Worm (Caenorhabditis elegans): ENCODE data around the gene her-1.

The her-1 gene

DNA sequence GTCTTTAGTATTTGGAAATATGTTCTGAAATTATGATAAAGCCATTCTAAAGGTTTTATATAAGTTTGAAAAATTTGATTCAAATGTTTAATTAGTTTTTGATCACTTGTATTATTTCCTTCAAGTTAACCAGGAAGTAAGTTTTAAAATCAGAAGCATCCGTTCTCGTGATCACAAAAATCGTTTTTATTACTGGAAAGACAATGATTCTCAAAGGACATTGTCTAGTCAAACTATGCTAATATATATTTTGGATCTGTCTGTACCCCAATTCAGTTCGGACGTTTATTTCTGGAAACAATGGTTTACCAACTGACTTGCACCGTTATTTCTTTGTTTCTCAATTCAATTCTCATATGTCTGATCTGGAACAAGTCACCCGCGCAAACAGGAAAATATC is 19.6 kb downstream of the her-1 start, which contains the start of gene str-188:
TSS of gene str-188 (plus strand) at position 301 of the 400 bp plus-strand sequence.
- TF ChIP-seq aly-1 (tag; optimal IDR thresholded peaks at IDR 0.05) (no peak), flt-1 (GFP tag; IDR thresholded peaks at IDR 0.05) (no peak), pes-1 (GFP tag; IDR thresholded peaks at IDR 0.05) (no peak), ama-1 (optimal IDR thresholded peaks at IDR 0.05) (no peak), tbx-37 (GFP tag; conservative IDR thresholded peaks at IDR 0.05) (no peak), scrt-1 (GFP tag; IDR thresholded peaks at IDR 0.05) (no peak), B0310.2 (tag; optimal IDR thresholded peaks at IDR 0.05) (no peak), sea-1 (GFP tag; conservative IDR thresholded peaks at IDR 0.05) (no peak), ceh-13 (GFP tag; optimal IDR thresholded peaks at IDR 0.05) (no peak), F13C5.2 (tag; optimal IDR thresholded peaks at IDR 0.05) (no peak), ceh-36 (tag; optimal IDR thresholded peaks at IDR 0.05) (no peak), ets-7 (tag; optimal IDR thresholded peaks at IDR 0.05) (no peak), tra-4 (tag; optimal IDR thresholded peaks at IDR 0.05) (no peak), hnd-1 (tag; optimal IDR thresholded peaks at IDR 0.05) (no peak), hmbx-1 (tag; optimal IDR thresholded peaks at IDR 0.05) (no peak), hmg-4 (GFP tag; optimal IDR thresholded peaks at IDR 0.05) (no peak), tbx-11 (GFP tag; IDR thresholded peaks at IDR 0.05) (no peak)

DNA sequence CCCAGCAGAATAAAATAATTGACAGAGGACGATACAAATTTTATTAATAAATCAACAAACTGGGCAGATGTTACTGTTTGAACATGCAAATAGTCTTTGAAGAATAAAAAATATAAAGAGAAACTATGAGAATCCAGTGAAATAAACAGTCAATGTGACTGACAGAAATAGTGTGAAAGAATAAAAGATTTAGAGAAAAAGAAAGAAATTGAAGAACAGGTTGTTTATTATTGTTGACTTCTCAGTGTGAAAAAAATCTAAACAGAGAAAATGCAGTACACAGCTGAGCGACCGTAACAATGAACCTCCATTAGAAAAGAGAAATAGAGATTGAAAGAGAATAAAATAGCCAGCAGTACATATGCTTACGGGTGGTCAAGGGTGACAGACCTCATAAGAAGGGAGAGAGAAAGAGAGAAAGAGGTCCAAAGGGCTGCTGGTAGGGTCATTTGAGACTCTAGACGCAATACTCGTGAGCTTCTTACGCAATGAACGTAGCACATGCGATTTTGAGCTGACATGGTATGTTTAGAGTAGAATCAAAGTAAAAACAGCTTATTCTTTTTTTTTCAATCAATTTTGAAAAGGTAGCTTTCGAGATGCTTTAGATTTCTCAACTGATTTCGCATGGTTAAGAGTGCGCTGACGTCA is 27.3 kb downstream of the her-1 start, which contains the start of gene slcr-46.3:
TSS of gene slcr-46.3 (minus strand) at position 86 of the 651 bp plus-strand sequence.
- no peak for TF ChIP-seq F13C5.2 (tag; optimal IDR thresholded peaks at IDR 0.05)
- TF ChIP-seq tra-4 (tag; optimal IDR thresholded peaks at IDR 0.05), result no peak

DNA sequence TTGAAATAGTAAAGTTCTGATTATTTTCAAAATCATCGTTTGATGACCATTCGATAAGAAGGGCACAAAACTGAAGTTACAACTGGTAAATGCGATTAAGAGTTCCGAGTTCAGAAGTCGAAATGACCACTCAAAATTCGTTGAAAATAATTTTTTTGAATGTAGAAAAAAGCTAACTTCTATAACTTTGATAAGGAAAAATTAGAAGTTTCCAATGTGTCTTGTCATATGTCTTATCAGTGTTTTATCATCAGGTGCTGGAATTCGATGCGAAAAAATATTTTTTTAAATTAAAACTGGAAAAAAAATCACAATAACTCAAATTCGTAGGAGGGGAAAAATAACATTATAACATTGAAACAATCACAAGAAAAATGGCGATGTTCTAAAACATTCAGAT is 28.9 kb downstream of the her-1 start:
- no peak for TF ChIP-seq ama-1 (optimal IDR thresholded peaks at IDR 0.05)
- TF ChIP-seq tbx-11 (GFP tag; IDR thresholded peaks at IDR 0.05), result no peak
- TF ChIP-seq F13C5.2 (tag; optimal IDR thresholded peaks at IDR 0.05), result no peak
- no peak for TF ChIP-seq B0310.2 (tag; optimal IDR thresholded peaks at IDR 0.05)
- TF ChIP-seq aly-1 (tag; optimal IDR thresholded peaks at IDR 0.05), result no peak
- TF ChIP-seq ets-7 (tag; optimal IDR thresholded peaks at IDR 0.05), result no peak
- no peak for TF ChIP-seq hnd-1 (tag; optimal IDR thresholded peaks at IDR 0.05)
- TF ChIP-seq sea-1 (GFP tag; conservative IDR thresholded peaks at IDR 0.05), result no peak
- TF ChIP-seq pes-1 (GFP tag; IDR thresholded peaks at IDR 0.05), result no peak
- no peak for TF ChIP-seq ceh-13 (GFP tag; optimal IDR thresholded peaks at IDR 0.05)
- no peak for TF ChIP-seq tra-4 (tag; optimal IDR thresholded peaks at IDR 0.05)
- no peak for TF ChIP-seq hmbx-1 (tag; optimal IDR thresholded peaks at IDR 0.05)
- no peak for TF ChIP-seq flt-1 (GFP tag; IDR thresholded peaks at IDR 0.05)
- no peak for TF ChIP-seq tbx-37 (GFP tag; conservative IDR thresholded peaks at IDR 0.05)
- TF ChIP-seq hmg-4 (GFP tag; optimal IDR thresholded peaks at IDR 0.05), result no peak
- TF ChIP-seq scrt-1 (GFP tag; IDR thresholded peaks at IDR 0.05), result no peak
- no peak for TF ChIP-seq ceh-36 (tag; optimal IDR thresholded peaks at IDR 0.05)

ce11 chrV:9729462-9730162 is 32.8 kb downstream of the her-1 start, which contains the start of the genes aagr-3 and drap-1:
TSS of gene aagr-3 (minus strand) at chrV:9729512.
TSS of gene drap-1 (plus strand) at chrV:9730106.
- TF ChIP-seq hmbx-1 (tag; optimal IDR thresholded peaks at IDR 0.05), result no peak

DNA sequence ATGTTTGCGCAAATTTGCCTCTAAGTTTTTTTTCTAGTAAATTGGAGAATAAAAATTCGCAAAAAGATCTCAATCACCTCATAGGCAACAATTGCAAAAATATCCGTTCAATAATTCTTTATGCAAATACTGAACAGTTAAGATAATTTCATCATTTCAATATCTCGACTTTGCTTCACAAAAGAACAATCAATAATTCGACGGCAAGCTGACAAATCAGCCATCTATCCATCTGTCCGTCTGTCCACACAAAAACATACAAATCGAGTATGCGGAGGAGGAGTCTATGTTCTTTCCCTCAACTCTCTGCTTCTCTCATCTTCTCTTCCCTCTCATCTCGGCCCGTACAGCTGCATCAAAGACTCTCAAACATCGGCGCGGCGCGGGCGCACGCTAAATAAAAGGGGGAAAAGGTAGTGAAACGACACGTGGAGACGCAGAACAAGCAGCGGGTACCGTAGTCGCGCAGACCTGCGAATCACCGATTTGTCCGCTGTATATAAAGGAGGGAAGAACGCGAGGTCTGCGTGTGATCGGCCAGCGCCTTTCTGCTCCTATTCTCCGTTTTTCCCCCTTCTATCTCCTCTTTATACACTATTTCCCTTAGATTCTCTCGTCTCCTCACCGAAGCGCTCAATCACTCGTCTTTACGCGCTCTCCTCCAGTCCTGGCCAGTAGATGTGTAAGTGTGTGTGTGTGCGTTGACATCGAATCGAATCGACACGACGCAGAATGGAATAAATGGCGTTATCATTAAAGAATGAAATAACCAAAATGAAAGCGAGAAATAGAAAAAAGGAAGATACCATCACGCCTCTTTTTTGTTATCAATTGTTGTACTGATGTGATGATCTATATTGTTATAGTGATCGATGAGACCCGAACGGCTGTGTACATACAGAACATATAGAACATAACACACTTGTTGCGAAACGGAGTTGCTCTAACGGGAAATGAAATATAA is 34.2 kb downstream of the her-1 start:
- TF ChIP-seq tbx-37 (GFP tag; conservative IDR thresholded peaks at IDR 0.05) (0 out of 2 replicates have a peak, but pooled peaks have one; percentile 13), hmg-4 (GFP tag; optimal IDR thresholded peaks at IDR 0.05) (peak; percentile 87), ceh-36 (tag; optimal IDR thresholded peaks at IDR 0.05) (no peak), scrt-1 (GFP tag; IDR thresholded peaks at IDR 0.05) (no peak), ama-1 (optimal IDR thresholded peaks at IDR 0.05) (peak; percentile 81), flt-1 (GFP tag; IDR thresholded peaks at IDR 0.05) (peak; percentile 42; the same call in 1 of the 2 replicates), hnd-1 (tag; optimal IDR thresholded peaks at IDR 0.05) (no peak), tbx-11 (GFP tag; IDR thresholded peaks at IDR 0.05) (no peak), pes-1 (GFP tag; IDR thresholded peaks at IDR 0.05) (no peak), ceh-13 (GFP tag; optimal IDR thresholded peaks at IDR 0.05) (no peak), aly-1 (tag; optimal IDR thresholded peaks at IDR 0.05) (no peak), B0310.2 (tag; optimal IDR thresholded peaks at IDR 0.05) (peak; percentile 70), sea-1 (GFP tag; conservative IDR thresholded peaks at IDR 0.05) (peak; percentile 49; the same call in 1 of the 2 replicates), F13C5.2 (tag; optimal IDR thresholded peaks at IDR 0.05) (peak; percentile 46), tra-4 (tag; optimal IDR thresholded peaks at IDR 0.05) (no peak), ets-7 (tag; optimal IDR thresholded peaks at IDR 0.05) (peak; percentile 16), hmbx-1 (tag; optimal IDR thresholded peaks at IDR 0.05) (no peak)

- TF ChIP-seq ceh-36 (tag; optimal IDR thresholded peaks at IDR 0.05) (no peak), hnd-1 (tag; optimal IDR thresholded peaks at IDR 0.05) (no peak), sea-1 (GFP tag; conservative IDR thresholded peaks at IDR 0.05) (no peak), flt-1 (GFP tag; IDR thresholded peaks at IDR 0.05) (no peak), hmbx-1 (tag; optimal IDR thresholded peaks at IDR 0.05) (no peak), hmg-4 (GFP tag; optimal IDR thresholded peaks at IDR 0.05) (no peak), B0310.2 (tag; optimal IDR thresholded peaks at IDR 0.05) (no peak), tra-4 (tag; optimal IDR thresholded peaks at IDR 0.05) (no peak), tbx-37 (GFP tag; conservative IDR thresholded peaks at IDR 0.05) (no peak), aly-1 (tag; optimal IDR thresholded peaks at IDR 0.05) (no peak), pes-1 (GFP tag; IDR thresholded peaks at IDR 0.05) (no peak), tbx-11 (GFP tag; IDR thresholded peaks at IDR 0.05) (no peak), scrt-1 (GFP tag; IDR thresholded peaks at IDR 0.05) (no peak)
These were observed 35.0 kb downstream of the her-1 start for ce11 chrV:9731852-9732251.

All from whole organism, early embryonic.